Worm (Caenorhabditis elegans): ENCODE data around the gene spig-7.
A peak's percentile ranks its signal among the peaks of the same experiment; 100 is the strongest.

spig-7 gene

ce11 chrV:1481742-1482141 lies 12.8 kb upstream of the spig-7 start, which contains the start of gene C38C3.4:
TSS of gene C38C3.4 (plus strand) at chrV:1482042.
- TF ChIP-seq nhr-77 (tag; optimal IDR thresholded peaks at IDR 0.05) (no peak), elt-3 (tag; optimal IDR thresholded peaks at IDR 0.05) (no peak), nhr-11 (tag; optimal IDR thresholded peaks at IDR 0.05) (no peak), peb-1 (tag; optimal IDR thresholded peaks at IDR 0.05) (no peak)

- TF ChIP-seq lsy-2 (tag; optimal IDR thresholded peaks at IDR 0.05), result no peak
- TF ChIP-seq nhr-23 (tag; optimal IDR thresholded peaks at IDR 0.05), result no peak
- no peak for TF ChIP-seq ama-1 (optimal IDR thresholded peaks at IDR 0.05)
- no peak for TF ChIP-seq nhr-6 (tag; optimal IDR thresholded peaks at IDR 0.05)
- no peak for TF ChIP-seq aly-2 (tag; optimal IDR thresholded peaks at IDR 0.05)
- TF ChIP-seq sma-9 (GFP tag; optimal IDR thresholded peaks at IDR 0.05), result peak; percentile 28
- TF ChIP-seq sma-9 (tag; optimal IDR thresholded peaks at IDR 0.05), result no peak
- TF ChIP-seq sma-3 (GFP tag; optimal IDR thresholded peaks at IDR 0.05), result no peak
- TF ChIP-seq lin-39 (tag; optimal IDR thresholded peaks at IDR 0.05), result no peak
Measured at ce11 chrV:1486031-1486430, 8.5 kb upstream of the spig-7 start.

DNA sequence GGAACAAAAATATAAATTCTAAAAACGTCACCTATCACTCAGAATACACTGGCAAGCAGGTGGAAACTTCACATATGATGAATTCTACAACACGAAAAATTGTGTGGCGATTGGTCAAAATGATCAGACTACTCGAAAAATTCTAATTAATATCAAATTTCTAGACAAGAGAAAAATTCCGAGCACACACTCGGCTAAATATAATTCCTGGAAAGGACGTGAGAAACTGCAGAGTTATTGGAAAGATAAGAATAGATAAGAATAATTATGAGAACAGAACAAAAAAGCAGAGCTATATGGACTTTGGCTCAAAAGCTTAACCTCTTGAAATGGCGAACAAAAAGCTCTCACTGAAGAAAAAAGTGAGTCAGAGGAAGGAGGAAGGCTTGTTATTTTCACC lies 7.3 kb upstream of the spig-7 start:
- TF ChIP-seq egl-27 (tag; optimal IDR thresholded peaks at IDR 0.05) (no peak), unc-39 (tag; optimal IDR thresholded peaks at IDR 0.05) (no peak), lin-39 (tag; optimal IDR thresholded peaks at IDR 0.05) (no peak), nhr-23 (tag; optimal IDR thresholded peaks at IDR 0.05) (no peak), zag-1 (tag; optimal IDR thresholded peaks at IDR 0.05) (no peak), F13H6.1 (tag; optimal IDR thresholded peaks at IDR 0.05) (no peak), unc-55 (GFP tag; optimal IDR thresholded peaks at IDR 0.05) (no peak), nhr-21 (tag; optimal IDR thresholded peaks at IDR 0.05) (no peak), crh-2 (tag; optimal IDR thresholded peaks at IDR 0.05) (no peak), ztf-1 (GFP tag; conservative IDR thresholded peaks at IDR 0.05) (no peak), lsy-2 (tag; optimal IDR thresholded peaks at IDR 0.05) (no peak), ceh-16 (tag; optimal IDR thresholded peaks at IDR 0.05) (no peak), nhr-11 (tag; optimal IDR thresholded peaks at IDR 0.05) (no peak), sem-4 (tag; optimal IDR thresholded peaks at IDR 0.05) (no peak), aly-2 (tag; optimal IDR thresholded peaks at IDR 0.05) (no peak), nhr-237 (tag; optimal IDR thresholded peaks at IDR 0.05) (no peak)

DNA sequence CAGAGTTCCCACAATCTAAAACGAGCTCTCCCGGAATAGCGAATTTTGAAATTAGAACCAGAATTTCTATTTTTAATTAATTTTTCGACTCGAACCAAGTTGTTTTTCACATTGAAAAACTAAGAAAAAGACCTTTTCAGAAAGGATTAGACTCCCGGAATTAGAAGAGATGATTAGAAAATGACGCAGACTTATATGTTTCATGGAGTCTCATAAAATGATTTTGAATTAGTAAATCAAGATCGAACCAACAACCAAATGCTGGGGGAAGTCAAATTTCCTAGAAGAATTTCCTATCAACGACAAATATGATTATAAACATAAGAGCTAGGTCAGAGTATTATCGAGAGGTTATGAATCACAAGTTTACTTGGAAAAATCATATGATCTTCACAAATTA lies 5.9 kb upstream of the spig-7 start:
- TF ChIP-seq Y55F3AM.14 (GFP tag; optimal IDR thresholded peaks at IDR 0.05), result no peak
- peak; percentile 14 for TF ChIP-seq C34F6.9 (tag; optimal IDR thresholded peaks at IDR 0.05)

DNA sequence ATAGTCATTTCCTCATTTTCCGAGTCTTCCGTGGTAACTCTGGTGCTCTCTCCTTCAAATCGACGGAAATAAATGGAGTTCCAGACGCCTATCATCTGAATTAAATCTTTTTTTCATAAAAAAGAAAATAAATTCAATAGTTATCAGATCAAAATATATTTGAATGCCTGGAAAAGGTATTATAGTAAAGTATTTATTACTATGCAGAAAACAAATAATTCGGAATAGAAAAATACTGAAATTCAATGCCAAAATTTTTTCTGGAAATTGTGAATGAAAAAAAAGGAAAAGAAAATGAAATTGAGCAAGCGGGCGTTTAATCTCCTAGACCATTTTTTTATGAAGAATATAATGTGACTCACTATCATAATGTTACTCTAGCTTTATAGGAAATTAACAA lies 3.1 kb upstream of the spig-7 start, which contains the start of gene C38C3.6:
Gene C38C3.6, minus strand, starts transcription at position 101 of the 400 bp plus-strand sequence.
- TF ChIP-seq dmd-4 (tag; optimal IDR thresholded peaks at IDR 0.05) (no peak), ceh-16 (tag; optimal IDR thresholded peaks at IDR 0.05) (no peak), sem-4 (tag; optimal IDR thresholded peaks at IDR 0.05) (no peak), nhr-11 (tag; optimal IDR thresholded peaks at IDR 0.05) (no peak), mab-5 (tag; optimal IDR thresholded peaks at IDR 0.05) (no peak), sma-3 (GFP tag; optimal IDR thresholded peaks at IDR 0.05) (no peak), nhr-77 (tag; optimal IDR thresholded peaks at IDR 0.05) (no peak), fos-1 (tag; optimal IDR thresholded peaks at IDR 0.05) (no peak), Y55F3AM.14 (GFP tag; optimal IDR thresholded peaks at IDR 0.05) (no peak), mbf-1 (tag; optimal IDR thresholded peaks at IDR 0.05) (no peak), elt-1 (tag; optimal IDR thresholded peaks at IDR 0.05) (no peak), peb-1 (tag; optimal IDR thresholded peaks at IDR 0.05) (no peak), unc-62 (GFP tag; optimal IDR thresholded peaks at IDR 0.05) (no peak)

DNA sequence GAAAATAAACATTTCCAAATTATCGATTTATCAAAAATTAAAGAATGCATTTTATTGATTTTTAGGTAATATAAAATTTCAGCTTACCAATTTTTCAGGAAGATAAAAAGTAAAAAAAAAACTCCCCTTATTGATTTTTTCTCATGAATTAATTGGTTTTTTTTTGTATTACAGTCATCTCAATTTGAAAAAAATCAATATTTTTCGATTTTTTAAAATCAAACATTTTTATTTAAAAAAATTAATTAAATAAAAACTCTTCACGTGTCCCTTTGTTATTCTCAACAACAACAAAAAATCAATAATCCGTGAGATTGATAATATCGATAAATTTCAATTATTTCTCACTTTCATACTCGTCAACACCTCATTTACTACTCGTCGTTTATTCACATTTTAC lies 765 bp downstream of the spig-7 start, which contains the start of gene C38C3.3:
Gene C38C3.3, plus strand, starts transcription at position 301 of the 400 bp plus-strand sequence.
- TF ChIP-seq skn-1 (tag; optimal IDR thresholded peaks at IDR 0.05) (no peak), nhr-129 (tag; optimal IDR thresholded peaks at IDR 0.05) (no peak), F13H6.1 (tag; optimal IDR thresholded peaks at IDR 0.05) (no peak), blmp-1 (tag; optimal IDR thresholded peaks at IDR 0.05; ENCODE audit: insufficient read depth) (no peak), aly-2 (tag; optimal IDR thresholded peaks at IDR 0.05) (no peak), unc-55 (GFP tag; optimal IDR thresholded peaks at IDR 0.05) (no peak), C34F6.9 (tag; optimal IDR thresholded peaks at IDR 0.05) (no peak), nhr-10 (tag; optimal IDR thresholded peaks at IDR 0.05) (no peak), gmeb-1 (tag; optimal IDR thresholded peaks at IDR 0.05) (no peak), ceh-82 (tag; optimal IDR thresholded peaks at IDR 0.05) (no peak), egl-27 (tag; optimal IDR thresholded peaks at IDR 0.05) (no peak)

All from whole organism, L2 larva.